Worm (Caenorhabditis elegans) whole organism, L4 larva: ENCODE measurements around the gene ZK813.3.

Experiments
- ZK546.5 ChIP-seq, 2 experiments: sonication (generic microtip); optimal IDR thresholded peaks; 2 replicates each; lab custom pipeline; 2017; ENCODE audit warnings: missing biosample characterization in 2 of 2, missing genetic modification characterization in 2 of 2
- ama-1 ChIP-seq: fragments of 150-350 bp; optimal IDR thresholded peaks from 2 replicates; lab custom pipeline; 2014; ENCODE audit warnings: inconsistent platforms, mixed read lengths
- daf-19 ChIP-seq: fragments of 200-800 bp; sonication (Bioruptor generic); conservative IDR thresholded peaks from 2 replicates; pipeline ENCODE4 v1.3.6; 2022; ENCODE audit warnings: missing genetic modification characterization, missing compliant biosample characterization
- dpl-1 ChIP-seq: fragments of 150-350 bp; optimal IDR thresholded peaks from 2 replicates; lab custom pipeline; 2014; ENCODE audit warnings: missing biosample characterization, missing genetic modification reagents, missing genetic modification characterization
- fos-1 ChIP-seq: fragments of 150-350 bp; optimal IDR thresholded peaks from 2 replicates; lab custom pipeline; 2014; ENCODE audit warnings: missing biosample characterization, missing genetic modification characterization
- lin-13 ChIP-seq: fragments of 150-350 bp; optimal IDR thresholded peaks from 2 replicates; lab custom pipeline; 2014; ENCODE audit warnings: missing biosample characterization, missing genetic modification reagents, missing genetic modification characterization
- lsy-2 ChIP-seq, 2 experiments: fragments of 150-350 bp in 1 of 2; sonication (generic microtip) in 1 of 2; optimal IDR thresholded peaks; 2 replicates each; lab custom pipeline; 2014 to 2017; ENCODE audit warnings: missing biosample characterization in 2 of 2, missing genetic modification characterization in 2 of 2
- mxl-3 ChIP-seq: fragments of 200-800 bp; sonication (Bioruptor generic); optimal IDR thresholded peaks from 2 replicates; lab custom pipeline; 2018; ENCODE audit warnings: mild to moderate bottlenecking, missing genetic modification characterization, missing compliant biosample characterization
- nhr-25 ChIP-seq: sonication (generic microtip); optimal IDR thresholded peaks from 2 replicates; lab custom pipeline; 2017; ENCODE audit warnings: missing genetic modification characterization, mild to moderate bottlenecking, missing compliant biosample characterization, antibody characterized with exemption, moderate library complexity, borderline replicate concordance; ENCODE audit not compliant: insufficient read depth
- rbr-2 ChIP-seq: sonication (generic microtip); optimal IDR thresholded peaks from 2 replicates; lab custom pipeline; 2016; ENCODE audit warnings: missing genotype, missing genetic modification characterization, missing compliant biosample characterization
- skn-1 ChIP-seq: fragments of 150-350 bp; optimal IDR thresholded peaks from 2 replicates; lab custom pipeline; 2014; ENCODE audit warnings: missing biosample characterization, missing genetic modification characterization
- snpc-4 ChIP-seq: fragments of 150-350 bp; optimal IDR thresholded peaks from 2 replicates; lab custom pipeline; 2014; ENCODE audit warnings: missing biosample characterization, missing genetic modification characterization
- zip-2 ChIP-seq: fragments of 150-350 bp; optimal IDR thresholded peaks from 2 replicates; lab custom pipeline; 2014; ENCODE audit warnings: missing biosample characterization, missing genetic modification characterization

- TF ChIP-seq snpc-4 (tag; lab: Kevin White, UChicago) (no peak), ama-1 (lab: Kevin White, UChicago) (no peak), skn-1 (tag; lab: Kevin White, UChicago) (no peak), ZK546.5 (tag; optimal IDR thresholded peaks at IDR 0.05; lab: Kevin White, UChicago) (no peak), nhr-25 (tag; lab: Kevin White, UChicago) (no peak), fos-1 (tag; lab: Kevin White, UChicago) (no peak), lsy-2 (tag; optimal IDR thresholded peaks at IDR 0.05; lab: Kevin White, UChicago) (no peak), mxl-3 (GFP tag; lab: Kevin White, UChicago) (no peak), lin-13 (GFP tag; lab: Kevin White, UChicago) (no peak), dpl-1 (no peak), zip-2 (tag; lab: Kevin White, UChicago) (no peak), daf-19 (no peak), rbr-2 (no peak)
Observed at ce11 chrX:3430020-3430419, 11.6 kb upstream of the ZK813.3 start, which contains the start of gene ZK813.4.
